Worm (Caenorhabditis elegans) whole organism, L3 larva: Measurements from ENCODE around the gene fbxc-20.

ENCODE experiments used
- R02D3.7 ChIP-seq: fragments of 150-350 bp; optimal IDR thresholded peaks from 2 replicates; lab custom pipeline; 2014; ENCODE audit warnings: missing biosample characterization, missing genetic modification characterization
- ZK546.5 ChIP-seq: sonication (generic microtip); optimal IDR thresholded peaks from 2 replicates; lab custom pipeline; 2017; ENCODE audit warnings: missing biosample characterization, missing genetic modification characterization
- aly-2 ChIP-seq: fragments of 150-350 bp; optimal IDR thresholded peaks from 2 replicates; lab custom pipeline; 2014; ENCODE audit warnings: missing biosample characterization, missing genetic modification characterization
- ama-1 ChIP-seq: fragments of 150-350 bp; optimal IDR thresholded peaks from 2 replicates; lab custom pipeline; 2018
- ceh-16 ChIP-seq: sonication (generic microtip); optimal IDR thresholded peaks from 2 replicates; lab custom pipeline; 2017; ENCODE audit warnings: missing biosample characterization, missing genetic modification characterization
- ceh-28 ChIP-seq: fragments of 150-350 bp; optimal IDR thresholded peaks from 2 replicates; lab custom pipeline; 2014; ENCODE audit warnings: missing biosample characterization, missing genetic modification reagents, missing genetic modification characterization
- ceh-82 ChIP-seq: fragments of 150-350 bp; optimal IDR thresholded peaks from 2 replicates; lab custom pipeline; 2014; ENCODE audit warnings: missing biosample characterization, missing genetic modification characterization
- ceh-9 ChIP-seq: sonication (generic microtip); optimal IDR thresholded peaks from 2 replicates; lab custom pipeline; 2018; ENCODE audit warnings: missing biosample characterization, missing genetic modification characterization
- daf-12 ChIP-seq: fragments of 150-350 bp; optimal IDR thresholded peaks from 2 replicates; lab custom pipeline; 2014; ENCODE audit warnings: missing biosample characterization, missing genetic modification reagents, missing genetic modification characterization
- egl-27 ChIP-seq: sonication (generic microtip); optimal IDR thresholded peaks from 4 replicates; lab custom pipeline; 2017; ENCODE audit warnings: missing biosample characterization, missing genetic modification reagents, missing genetic modification characterization
- egl-5 ChIP-seq: fragments of 150-350 bp; optimal IDR thresholded peaks from 2 replicates; lab custom pipeline; 2017; ENCODE audit warnings: missing biosample characterization, missing genetic modification reagents, missing genetic modification characterization, inconsistent platforms
- elt-1 ChIP-seq: fragments of 150-350 bp; optimal IDR thresholded peaks from 2 replicates; lab custom pipeline; 2014; ENCODE audit warnings: missing biosample characterization, missing genetic modification characterization
- elt-2 ChIP-seq: sonication (generic microtip); optimal IDR thresholded peaks from 2 replicates; lab custom pipeline; 2016; ENCODE audit warnings: missing genetic modification reagents, mild to moderate bottlenecking, missing genetic modification characterization, missing compliant biosample characterization
- elt-3 ChIP-seq, 3 experiments: fragments of 150-350 bp in 1 of 3; sonication (generic microtip) in 2 of 3; optimal IDR thresholded peaks; 2 replicates in 2 of 3; 4 replicates in 1 of 3; lab custom pipeline; 2014 to 2017; ENCODE audit warnings: missing biosample characterization in 3 of 3, missing genetic modification characterization in 3 of 3
- eor-1 ChIP-seq, 2 experiments: fragments of 150-350 bp; optimal IDR thresholded peaks; 2 replicates each; lab custom pipeline; 2014 to 2018; ENCODE audit warnings: missing biosample characterization in 2 of 2, missing genetic modification characterization in 2 of 2
- fkh-10 ChIP-seq: sonication (generic microtip); optimal IDR thresholded peaks from 2 replicates; lab custom pipeline; 2017; ENCODE audit warnings: missing biosample characterization, missing genetic modification reagents, missing genetic modification characterization
- fkh-2 ChIP-seq: fragments of 150-350 bp; optimal IDR thresholded peaks from 2 replicates; lab custom pipeline; 2014; ENCODE audit warnings: missing biosample characterization, missing genetic modification reagents, missing genetic modification characterization
- fos-1 ChIP-seq: fragments of 150-350 bp; optimal IDR thresholded peaks from 2 replicates; lab custom pipeline; 2014; ENCODE audit warnings: missing biosample characterization, missing genetic modification characterization
- hmg-11 ChIP-seq: sonication (generic microtip); optimal IDR thresholded peaks from 2 replicates; lab custom pipeline; 2016; ENCODE audit warnings: missing genetic modification characterization, missing compliant biosample characterization
- jun-1 ChIP-seq: fragments of 150-350 bp; optimal IDR thresholded peaks from 2 replicates; lab custom pipeline; 2014; ENCODE audit warnings: missing biosample characterization, missing genetic modification reagents, missing genetic modification characterization
- lin-39 ChIP-seq: fragments of 150-350 bp; optimal IDR thresholded peaks from 2 replicates; lab custom pipeline; 2018; ENCODE audit warnings: missing biosample characterization, missing genetic modification reagents, missing genetic modification characterization
- lsy-12 ChIP-seq: sonication (generic microtip); optimal IDR thresholded peaks from 2 replicates; lab custom pipeline; 2016; ENCODE audit warnings: mild to moderate bottlenecking, missing genetic modification characterization, missing compliant biosample characterization
- mdl-1 ChIP-seq: fragments of 150-350 bp; optimal IDR thresholded peaks from 2 replicates; lab custom pipeline; 2014; ENCODE audit warnings: missing biosample characterization, missing genetic modification characterization
- mml-1 ChIP-seq: fragments of 150-350 bp; sonication (generic microtip); optimal IDR thresholded peaks from 3 replicates; lab custom pipeline; 2014; ENCODE audit warnings: missing biosample characterization, missing genetic modification characterization
- nfya-1 ChIP-seq: sonication (generic microtip); optimal IDR thresholded peaks from 2 replicates; lab custom pipeline; 2017; ENCODE audit warnings: missing genetic modification characterization, mild to moderate bottlenecking, missing compliant biosample characterization, antibody characterized with exemption, moderate library complexity; ENCODE audit not compliant: insufficient read depth
- nhr-11 ChIP-seq: fragments of 150-350 bp; optimal IDR thresholded peaks from 2 replicates; lab custom pipeline; 2014; ENCODE audit warnings: missing biosample characterization, missing genetic modification characterization
- nhr-12 ChIP-seq: fragments of 150-350 bp; optimal IDR thresholded peaks from 2 replicates; lab custom pipeline; 2014; ENCODE audit warnings: missing biosample characterization, missing genetic modification characterization
- nhr-23 ChIP-seq: fragments of 150-350 bp; optimal IDR thresholded peaks from 2 replicates; lab custom pipeline; 2014; ENCODE audit warnings: missing biosample characterization, missing genetic modification reagents, missing genetic modification characterization
- nhr-25 ChIP-seq: sonication (generic microtip); optimal IDR thresholded peaks from 2 replicates; lab custom pipeline; 2017; ENCODE audit warnings: missing biosample characterization, missing genetic modification characterization
- nhr-43 ChIP-seq: sonication (generic microtip); optimal IDR thresholded peaks from 2 replicates; lab custom pipeline; 2016; ENCODE audit warnings: mild to moderate bottlenecking, missing genetic modification characterization, missing compliant biosample characterization; ENCODE audit not compliant: poor library complexity, severe bottlenecking
- sea-2 ChIP-seq: fragments of 150-350 bp; sonication (generic microtip); optimal IDR thresholded peaks from 4 replicates; lab custom pipeline; 2014; ENCODE audit warnings: missing biosample characterization, missing genetic modification reagents, missing genetic modification characterization
- snpc-4 ChIP-seq: fragments of 150-350 bp; optimal IDR thresholded peaks from 2 replicates; lab custom pipeline; 2014; ENCODE audit warnings: missing biosample characterization, missing genetic modification characterization
- unc-39 ChIP-seq: sonication (generic microtip); optimal IDR thresholded peaks from 4 replicates; lab custom pipeline; 2017; ENCODE audit warnings: missing biosample characterization, missing genetic modification characterization
- zag-1 ChIP-seq: fragments of 150-350 bp; optimal IDR thresholded peaks from 2 replicates; lab custom pipeline; 2014; ENCODE audit warnings: missing biosample characterization, missing genetic modification characterization
- ztf-4 ChIP-seq: fragments of 150-350 bp; optimal IDR thresholded peaks from 2 replicates; lab custom pipeline; 2014; ENCODE audit warnings: missing biosample characterization, missing genetic modification characterization

fbxc-20 gene

ce11 chrII:2440312-2440711 lies 21.4 kb downstream of the fbxc-20 start:
- TF ChIP-seq lsy-12 (no peak), daf-12 (tag; lab: Kevin White, UChicago) (no peak), fos-1 (tag; lab: Kevin White, UChicago) (no peak), elt-1 (tag; lab: Kevin White, UChicago) (no peak), lin-39 (tag; lab: Kevin White, UChicago) (no peak), hmg-11 (tag; lab: Kevin White, UChicago) (no peak), nhr-11 (tag; lab: Kevin White, UChicago) (no peak), fkh-2 (tag; lab: Kevin White, UChicago) (no peak), elt-2 (tag; lab: Kevin White, UChicago) (no peak), snpc-4 (tag; lab: Kevin White, UChicago) (no peak), fkh-10 (GFP tag; lab: Kevin White, UChicago) (no peak), eor-1 (tag; optimal IDR thresholded peaks at IDR 0.05; lab: Kevin White, UChicago) (no peak), ceh-28 (no peak), mml-1 (tag; lab: Kevin White, UChicago) (no peak), nhr-23 (tag; lab: Kevin White, UChicago) (no peak)

- TF ChIP-seq mml-1 (tag; lab: Kevin White, UChicago) (no peak), aly-2 (tag; lab: Kevin White, UChicago) (no peak), ceh-16 (tag; lab: Kevin White, UChicago) (no peak), unc-39 (no peak), elt-2 (tag; lab: Kevin White, UChicago) (peak; percentile 53), nhr-43 (no peak), nhr-25 (tag; lab: Kevin White, UChicago) (peak; percentile 48), nhr-23 (tag; lab: Kevin White, UChicago) (peak; percentile 29), lsy-12 (no peak), daf-12 (tag; lab: Kevin White, UChicago) (no peak)
Observed at ce11 chrII:2442243-2442642, 23.3 kb downstream of the fbxc-20 start.

- TF ChIP-seq ama-1 (lab: Kevin White, UChicago) = no peak
- no peak for TF ChIP-seq egl-27 (tag; lab: Kevin White, UChicago)
- no peak for TF ChIP-seq ceh-82 (tag; lab: Kevin White, UChicago)
- TF ChIP-seq R02D3.7 = no peak
- no peak for TF ChIP-seq ceh-16 (tag; lab: Kevin White, UChicago)
- TF ChIP-seq sea-2 (GFP tag; lab: Kevin White, UChicago) = no peak
- TF ChIP-seq ceh-9 = no peak
Observed at ce11 chrII:2442979-2443378, 24.0 kb downstream of the fbxc-20 start, which contains the start of gene vab-19. Gene vab-19 (plus strand): TSS chrII:2443279.

- TF ChIP-seq nfya-1 (no peak), nhr-12 (tag; lab: Kevin White, UChicago) (no peak), lsy-12 (no peak), sea-2 (GFP tag; lab: Kevin White, UChicago) (no peak), egl-27 (tag; lab: Kevin White, UChicago) (no peak), aly-2 (tag; lab: Kevin White, UChicago) (no peak), fos-1 (tag; lab: Kevin White, UChicago) (no peak), fkh-2 (tag; lab: Kevin White, UChicago) (no peak), unc-39 (no peak), ceh-16 (tag; lab: Kevin White, UChicago) (no peak), lin-39 (tag; lab: Kevin White, UChicago) (no peak), ztf-4 (no peak), snpc-4 (tag; lab: Kevin White, UChicago) (no peak), mdl-1 (no peak), egl-5 (tag; lab: Kevin White, UChicago) (no peak), jun-1 (tag; lab: Kevin White, UChicago) (no peak), nhr-43 (no peak)
Observed at ce11 chrII:2445164-2445563, 26.2 kb downstream of the fbxc-20 start.

ce11 chrII:2446727-2447126 lies 27.8 kb downstream of the fbxc-20 start:
- TF ChIP-seq nhr-12 (tag; lab: Kevin White, UChicago) = no peak
- no peak for TF ChIP-seq aly-2 (tag; lab: Kevin White, UChicago)
- no peak for TF ChIP-seq elt-3 (tag; optimal IDR thresholded peaks at IDR 0.05; lab: Kevin White, UChicago)
- no peak for TF ChIP-seq nhr-25 (tag; lab: Kevin White, UChicago)
- TF ChIP-seq ceh-16 (tag; lab: Kevin White, UChicago) = no peak
- TF ChIP-seq ZK546.5 (tag; lab: Kevin White, UChicago) = no peak
- no peak for TF ChIP-seq zag-1 (tag; lab: Kevin White, UChicago)
- TF ChIP-seq, all 47 proteins: peak for 0
